Worm (Caenorhabditis elegans) whole organism, midembryonic: ENCODE data around the gene mrps-17.

Experiments used
- T22C8.4 ChIP-seq: fragments of 200-800 bp; sonication (Bioruptor generic); IDR thresholded peaks from 2 replicates; pipeline ENCODE4 v1.3.6; 2022; ENCODE audit warnings: missing genetic modification characterization, missing compliant biosample characterization
- cog-1 ChIP-seq: sonication (generic microtip); optimal IDR thresholded peaks from 2 replicates; lab custom pipeline; 2016; ENCODE audit warnings: missing genetic modification characterization, missing compliant biosample characterization
- flt-1 ChIP-seq: fragments of 200-800 bp; sonication (Bioruptor generic); IDR thresholded peaks from 2 replicates; pipeline ENCODE4 v1.3.6; 2022; ENCODE audit warnings: missing genetic modification characterization, missing compliant biosample characterization
- klf-2 ChIP-seq: fragments of 200-800 bp; sonication (Bioruptor generic); conservative IDR thresholded peaks from 2 replicates; pipeline ENCODE4 v1.3.6; 2022; ENCODE audit warnings: missing genetic modification reagents, missing genetic modification characterization, missing compliant biosample characterization
- med-1 ChIP-seq: sonication (generic microtip); optimal IDR thresholded peaks from 2 replicates; lab custom pipeline; 2017; ENCODE audit warnings: missing genetic modification characterization, mild to moderate bottlenecking, missing compliant biosample characterization, antibody characterized with exemption, missing genetic modification reagents; ENCODE audit not compliant: insufficient read depth
- ref-1 ChIP-seq: fragments of 200-800 bp; sonication (Bioruptor generic); conservative IDR thresholded peaks from 2 replicates; pipeline ENCODE4 v1.3.6; 2022; ENCODE audit warnings: missing genetic modification reagents, missing genetic modification characterization, missing compliant biosample characterization
- tab-1 ChIP-seq: fragments of 200-800 bp; sonication (Bioruptor generic); IDR thresholded peaks from 2 replicates; pipeline ENCODE4 v1.3.6; 2022; ENCODE audit warnings: missing genetic modification characterization, missing compliant biosample characterization
- ztf-23 ChIP-seq: fragments of 200-800 bp; sonication (Bioruptor generic); IDR thresholded peaks from 2 replicates; pipeline ENCODE4 v1.3.6; 2022; ENCODE audit warnings: missing genetic modification reagents, missing genetic modification characterization, missing compliant biosample characterization
- ztf-29 ChIP-seq: fragments of 200-800 bp; sonication (Bioruptor generic); IDR thresholded peaks from 2 replicates; pipeline ENCODE4 v1.3.6; 2022; ENCODE audit warnings: missing genetic modification reagents, missing genetic modification characterization, missing compliant biosample characterization

DNA sequence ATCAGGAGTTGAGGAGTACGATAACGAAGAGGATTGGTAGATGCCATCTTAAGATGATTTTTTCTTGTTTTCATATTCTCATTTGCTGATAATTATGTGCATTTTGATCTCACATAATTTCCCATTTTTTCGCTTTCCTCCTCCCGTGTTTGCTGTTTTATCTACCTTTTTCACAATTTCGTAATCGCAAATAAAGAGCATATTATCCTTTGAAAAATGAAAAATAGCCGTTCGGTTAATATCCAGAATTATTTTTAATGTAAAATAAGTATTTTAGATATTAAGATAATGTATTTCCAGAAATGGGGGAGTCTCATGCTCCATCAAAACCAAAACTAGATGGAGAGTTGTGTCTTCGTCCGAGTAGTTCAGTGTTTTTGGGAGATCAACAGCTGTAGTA is 1.3 kb upstream of the mrps-17 start, which contains the start of gene vps-16:
- TF ChIP-seq cog-1 (tag; lab: Kevin White, UChicago) (no peak), tab-1 (GFP tag; lab: Robert Waterston, UW) (no peak), med-1 (GFP tag; lab: Kevin White, UChicago) (no peak), ztf-29 (GFP tag; lab: Robert Waterston, UW) (no peak), T22C8.4 (GFP tag; lab: Robert Waterston, UW) (no peak), flt-1 (no peak), ref-1 (no peak), ztf-23 (no peak), klf-2 (no peak)
